Worm (Caenorhabditis elegans) whole organism, L4/young adult: ENCODE measurements around the gene gen-1.

Experiments used
- W03F9.2 ChIP-seq: fragments of 150-350 bp; optimal IDR thresholded peaks from 2 replicates; lab custom pipeline; 2014; ENCODE audit warnings: missing biosample characterization, missing genetic modification characterization
- dao-5 ChIP-seq: sonication (generic microtip); optimal IDR thresholded peaks from 2 replicates; lab custom pipeline; 2016; ENCODE audit warnings: missing genotype, missing genetic modification characterization, moderate library complexity, missing compliant biosample characterization
- him-1 ChIP-seq: sonication (generic microtip); optimal IDR thresholded peaks from 2 replicates; lab custom pipeline; 2016; ENCODE audit warnings: missing genotype, missing genetic modification reagents, missing genetic modification characterization, missing compliant biosample characterization

DNA sequence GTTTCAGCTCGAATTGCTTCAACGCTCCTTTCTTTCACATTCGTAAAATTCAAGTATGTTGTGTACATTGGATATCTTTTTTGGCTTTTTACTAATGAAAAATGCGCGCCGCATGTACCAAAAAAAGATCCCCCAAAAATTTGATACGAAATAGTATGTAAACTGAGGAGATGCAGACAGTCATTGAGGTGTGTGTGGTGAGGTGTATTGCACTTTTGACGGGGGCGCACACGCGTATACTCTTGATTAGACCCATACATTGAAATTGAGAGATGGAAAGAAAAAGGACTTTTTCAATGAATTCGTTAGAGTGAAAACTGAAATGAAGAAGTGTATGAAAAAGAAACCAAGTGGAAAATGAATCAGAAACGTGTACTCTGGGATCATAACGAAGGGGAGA is 26.6 kb downstream of the gen-1 start:
- TF ChIP-seq him-1 (no peak), dao-5 (no peak), W03F9.2 (tag; lab: Kevin White, UChicago) (no peak)
